Worm (Caenorhabditis elegans) whole organism, mixed stage, embryonic: ENCODE results near the gene C01G10.10.

Experiments used
- bed-3 ChIP-seq: fragments of 200-800 bp; sonication (Bioruptor generic); optimal IDR thresholded peaks from 3 replicates; lab custom pipeline; 2018; ENCODE audit warnings: mild to moderate bottlenecking, missing genetic modification characterization, moderate library complexity, missing compliant biosample characterization
- blmp-1 ChIP-seq: fragments of 150-350 bp; optimal IDR thresholded peaks from 2 replicates; lab custom pipeline; 2014; ENCODE audit warnings: missing biosample characterization, missing genetic modification characterization
- elt-1 ChIP-seq: sonication (generic microtip); optimal IDR thresholded peaks from 2 replicates; lab custom pipeline; 2017; ENCODE audit warnings: missing genetic modification characterization, mild to moderate bottlenecking, missing compliant biosample characterization, antibody characterized with exemption, moderate library complexity, borderline replicate concordance; ENCODE audit not compliant: insufficient read depth
- elt-3 ChIP-seq: fragments of 150-350 bp; optimal IDR thresholded peaks from 2 replicates; lab custom pipeline; 2014; ENCODE audit warnings: missing biosample characterization, missing genetic modification characterization
- lin-13 ChIP-seq: fragments of 150-350 bp; optimal IDR thresholded peaks from 2 replicates; lab custom pipeline; 2014; ENCODE audit warnings: missing biosample characterization, missing genetic modification characterization
- lsy-2 ChIP-seq: fragments of 150-350 bp; optimal IDR thresholded peaks from 2 replicates; lab custom pipeline; 2014; ENCODE audit warnings: missing biosample characterization, missing genetic modification characterization
- mep-1 ChIP-seq: fragments of 150-350 bp; optimal IDR thresholded peaks from 2 replicates; lab custom pipeline; 2017; ENCODE audit warnings: missing biosample characterization, missing genetic modification reagents, missing genetic modification characterization, inconsistent platforms
- nhr-12 ChIP-seq: fragments of 150-350 bp; optimal IDR thresholded peaks from 2 replicates; lab custom pipeline; 2014; ENCODE audit warnings: missing biosample characterization, missing genetic modification characterization
- nhr-237 ChIP-seq: fragments of 150-350 bp; optimal IDR thresholded peaks from 2 replicates; lab custom pipeline; 2014; ENCODE audit warnings: missing biosample characterization, missing genetic modification characterization
- snpc-4 ChIP-seq: fragments of 150-350 bp; optimal IDR thresholded peaks from 2 replicates; lab custom pipeline; 2014; ENCODE audit warnings: missing biosample characterization, missing genetic modification characterization
- sptf-1 ChIP-seq: sonication (generic microtip); optimal IDR thresholded peaks from 2 replicates; lab custom pipeline; 2017; ENCODE audit warnings: mild to moderate bottlenecking, missing genetic modification characterization, moderate library complexity, missing compliant biosample characterization
- unc-62 ChIP-seq: fragments of 150-350 bp; optimal IDR thresholded peaks from 2 replicates; lab custom pipeline; 2014; ENCODE audit warnings: missing biosample characterization, missing genetic modification reagents, missing genetic modification characterization
- ztf-11 ChIP-seq: fragments of 150-350 bp; optimal IDR thresholded peaks from 2 replicates; lab custom pipeline; 2014; ENCODE audit warnings: missing biosample characterization, missing genetic modification characterization

- no peak for TF ChIP-seq elt-1 (tag; lab: Kevin White, UChicago)
- no peak for TF ChIP-seq unc-62 (GFP tag; lab: Kevin White, UChicago)
- TF ChIP-seq nhr-237 (tag; lab: Kevin White, UChicago) = no peak
- TF ChIP-seq bed-3 (GFP tag; lab: Kevin White, UChicago) = no peak
- TF ChIP-seq elt-3 (tag; lab: Kevin White, UChicago) = no peak
- TF ChIP-seq ztf-11 (tag; lab: Kevin White, UChicago) = no peak
- TF ChIP-seq lin-13 = no peak
- TF ChIP-seq sptf-1 (tag; lab: Kevin White, UChicago) = no peak
- no peak for TF ChIP-seq lsy-2 (tag; lab: Kevin White, UChicago)
- no peak for TF ChIP-seq mep-1 (tag; lab: Kevin White, UChicago)
- no peak for TF ChIP-seq snpc-4 (tag; lab: Kevin White, UChicago)
- TF ChIP-seq blmp-1 (tag; lab: Kevin White, UChicago) = no peak
- TF ChIP-seq nhr-12 (tag; lab: Kevin White, UChicago) = no peak
Observed at ce11 chrV:15127955-15128354, 45.7 kb upstream of the C01G10.10 start, which contains the start of gene srr-7.
